Fruit fly (Drosophila melanogaster) whole organism, prepupa: ENCODE measurements around the gene Fbw5.

Source experiments
- CG10669 ChIP-seq: fragments of 200-800 bp; sonication (Bioruptor generic); optimal IDR thresholded peaks from 3 replicates; lab custom pipeline; 2018; ENCODE audit warnings: missing biosample characterization, mild to moderate bottlenecking, missing genetic modification characterization, moderate library complexity
- CG11294 ChIP-seq: fragments of 200-800 bp; sonication (Bioruptor generic); IDR thresholded peaks from 2 replicates; pipeline ENCODE4 v1.3.6; 2022; ENCODE audit warnings: missing biosample characterization, missing genetic modification characterization
- CG11762 ChIP-seq: fragments of 200-800 bp; sonication (Bioruptor generic); optimal IDR thresholded peaks from 3 replicates; lab custom pipeline; 2016; ENCODE audit warnings: missing biosample characterization, missing genetic modification characterization; ENCODE audit not compliant: insufficient read depth
- CG15336 ChIP-seq: fragments of 200-800 bp; sonication (Bioruptor generic); IDR thresholded peaks from 2 replicates; pipeline ENCODE4 v1.3.6; 2022; ENCODE audit warnings: missing biosample characterization, missing genetic modification characterization
- CG1621 ChIP-seq: fragments of 200-800 bp; sonication (Bioruptor generic); optimal IDR thresholded peaks from 3 replicates; lab custom pipeline; 2018; ENCODE audit warnings: missing biosample characterization, mild to moderate bottlenecking, missing genetic modification characterization
- CG16779 ChIP-seq: fragments of 200-800 bp; sonication (Bioruptor generic); optimal IDR thresholded peaks from 3 replicates; lab custom pipeline; 2017; ENCODE audit warnings: missing biosample characterization, mild to moderate bottlenecking, missing genetic modification characterization
- CG3032 ChIP-seq: fragments of 200-800 bp; optimal IDR thresholded peaks from 2 replicates; lab custom pipeline; 2019; ENCODE audit warnings: missing biosample characterization, mild to moderate bottlenecking, missing genetic modification characterization, moderate library complexity
- CG31627 ChIP-seq: fragments of 200-800 bp; sonication (Bioruptor generic); optimal IDR thresholded peaks from 3 replicates; lab custom pipeline; 2016; ENCODE audit warnings: missing biosample characterization, missing genetic modification characterization
- CG32006 ChIP-seq: fragments of 200-800 bp; sonication (Bioruptor generic); optimal IDR thresholded peaks from 3 replicates; lab custom pipeline; 2017; ENCODE audit warnings: missing biosample characterization, mild to moderate bottlenecking, missing genetic modification characterization
- CG34406 ChIP-seq: fragments of 200-800 bp; sonication (Bioruptor generic); optimal IDR thresholded peaks from 3 replicates; lab custom pipeline; 2016; ENCODE audit warnings: missing biosample characterization, missing genetic modification characterization
- CG3919 ChIP-seq: fragments of 200-800 bp; sonication (Bioruptor generic); optimal IDR thresholded peaks from 3 replicates; lab custom pipeline; 2016; ENCODE audit warnings: missing biosample characterization, missing genetic modification characterization
- CG4318 ChIP-seq: fragments of 200-800 bp; sonication (Bioruptor generic); optimal IDR thresholded peaks from 3 replicates; lab custom pipeline; 2017; ENCODE audit warnings: missing biosample characterization, mild to moderate bottlenecking, missing genetic modification characterization
- CG6163 ChIP-seq: fragments of 200-800 bp; sonication (Bioruptor generic); IDR thresholded peaks from 3 replicates; pipeline ENCODE4 v1.3.6; 2022; ENCODE audit warnings: missing biosample characterization, missing genetic modification characterization
- CG6792 ChIP-seq: fragments of 200-800 bp; sonication (Bioruptor generic); optimal IDR thresholded peaks from 3 replicates; lab custom pipeline; 2016; ENCODE audit warnings: missing biosample characterization, missing genetic modification characterization
- CG6808 ChIP-seq: fragments of 200-800 bp; sonication (Bioruptor generic); optimal IDR thresholded peaks from 3 replicates; lab custom pipeline; 2017; ENCODE audit warnings: missing biosample characterization, missing genetic modification characterization, mild to moderate bottlenecking, moderate library complexity, missing genetic modification reagents
- CG6854 ChIP-seq: fragments of 200-800 bp; sonication (Bioruptor generic); optimal IDR thresholded peaks from 2 replicates; lab custom pipeline; 2017; ENCODE audit warnings: missing biosample characterization, mild to moderate bottlenecking, missing genetic modification characterization
- CG8119 ChIP-seq: fragments of 200-800 bp; sonication (Bioruptor generic); IDR thresholded peaks from 3 replicates; pipeline ENCODE4 v1.3.6; 2022; ENCODE audit warnings: missing biosample characterization, missing genetic modification characterization
- CG8632 ChIP-seq: fragments of 200-800 bp; sonication (Bioruptor generic); optimal IDR thresholded peaks from 3 replicates; lab custom pipeline; 2016; ENCODE audit warnings: missing biosample characterization, missing genetic modification characterization
- CG9139 ChIP-seq: fragments of 200-800 bp; sonication (Bioruptor generic); optimal IDR thresholded peaks from 3 replicates; lab custom pipeline; 2017; ENCODE audit warnings: missing biosample characterization, mild to moderate bottlenecking, missing genetic modification characterization
- Eip78C ChIP-seq: fragments of 200-800 bp; sonication (Bioruptor generic); peaks from one replicate; lab custom pipeline; 2016; ENCODE audit warnings: missing biosample characterization, missing genetic modification characterization
- Ets21C ChIP-seq: fragments of 200-800 bp; sonication (Bioruptor generic); optimal IDR thresholded peaks from 3 replicates; lab custom pipeline; 2016; ENCODE audit warnings: missing biosample characterization, missing genetic modification characterization
- Hr38 ChIP-seq: sonication (Bioruptor generic); optimal IDR thresholded peaks from 2 replicates; lab custom pipeline; 2016; ENCODE audit warnings: missing biosample characterization, missing genetic modification characterization
- Hr39 ChIP-seq: fragments of 200-800 bp; sonication (Bioruptor generic); optimal IDR thresholded peaks from 2 replicates; lab custom pipeline; 2016; ENCODE audit warnings: missing biosample characterization, missing genetic modification characterization
- Hr4 ChIP-seq: fragments of 200-800 bp; sonication (Bioruptor generic); optimal IDR thresholded peaks from 3 replicates; lab custom pipeline; 2016; ENCODE audit warnings: missing biosample characterization, missing genetic modification characterization
- Lpt ChIP-seq: fragments of 200-800 bp; sonication (Bioruptor generic); optimal IDR thresholded peaks from 3 replicates; lab custom pipeline; 2016; ENCODE audit warnings: missing biosample characterization, missing genetic modification characterization
- Met ChIP-seq: fragments of 200-800 bp; sonication (Bioruptor generic); optimal IDR thresholded peaks from 3 replicates; lab custom pipeline; 2016; ENCODE audit warnings: missing biosample characterization, missing genetic modification characterization
- Smox ChIP-seq: fragments of 200-800 bp; sonication (Bioruptor generic); optimal IDR thresholded peaks from 3 replicates; lab custom pipeline; 2016; ENCODE audit warnings: missing biosample characterization, missing genetic modification characterization
- Sox102F ChIP-seq: fragments of 200-800 bp; sonication (Bioruptor generic); optimal IDR thresholded peaks from 2 replicates; lab custom pipeline; 2016; ENCODE audit warnings: missing biosample characterization, mild to moderate bottlenecking, missing genetic modification characterization
- Sox14 ChIP-seq: fragments of 200-800 bp; sonication (Bioruptor generic); optimal IDR thresholded peaks from 3 replicates; lab custom pipeline; 2016; ENCODE audit warnings: missing biosample characterization, missing genetic modification characterization
- achi ChIP-seq: fragments of 200-800 bp; sonication (Bioruptor generic); optimal IDR thresholded peaks from 3 replicates; lab custom pipeline; 2016; ENCODE audit warnings: missing biosample characterization, missing genetic modification characterization
- acj6 ChIP-seq: fragments of 200-800 bp; sonication (Bioruptor generic); optimal IDR thresholded peaks from 3 replicates; lab custom pipeline; 2016; ENCODE audit warnings: missing biosample characterization, missing genetic modification characterization
- cyc ChIP-seq: fragments of 200-800 bp; sonication (Bioruptor generic); optimal IDR thresholded peaks from 3 replicates; lab custom pipeline; 2016; ENCODE audit warnings: missing biosample characterization, missing genetic modification characterization
- dac ChIP-seq: fragments of 200-800 bp; sonication (Bioruptor generic); optimal IDR thresholded peaks from 2 replicates; lab custom pipeline; 2017; ENCODE audit warnings: missing biosample characterization, mild to moderate bottlenecking, missing genetic modification characterization
- eg ChIP-seq: fragments of 200-800 bp; sonication (Bioruptor generic); IDR thresholded peaks from 3 replicates; pipeline ENCODE4 v1.3.6; 2022; ENCODE audit warnings: missing biosample characterization, missing genetic modification characterization
- esn ChIP-seq: fragments of 200-800 bp; sonication (Bioruptor generic); optimal IDR thresholded peaks from 2 replicates; lab custom pipeline; 2016; ENCODE audit warnings: missing biosample characterization, mild to moderate bottlenecking, missing genetic modification characterization, moderate library complexity
- fd59A ChIP-seq: fragments of 200-800 bp; sonication (Bioruptor generic); optimal IDR thresholded peaks from 2 replicates; lab custom pipeline; 2017; ENCODE audit warnings: missing biosample characterization, mild to moderate bottlenecking, missing genetic modification characterization, missing genetic modification reagents
- fkh ChIP-seq: fragments of 200-800 bp; sonication (Bioruptor generic); optimal IDR thresholded peaks from 3 replicates; lab custom pipeline; 2017; ENCODE audit warnings: missing biosample characterization, mild to moderate bottlenecking, missing genetic modification characterization, moderate library complexity
- lz ChIP-seq: fragments of 200-800 bp; sonication (Bioruptor generic); optimal IDR thresholded peaks from 3 replicates; lab custom pipeline; 2016; ENCODE audit warnings: missing biosample characterization, missing genetic modification characterization
- net ChIP-seq: fragments of 200-800 bp; sonication (Bioruptor generic); optimal IDR thresholded peaks from 3 replicates; lab custom pipeline; 2016; ENCODE audit warnings: missing biosample characterization, missing genetic modification characterization
- pdm3 ChIP-seq: fragments of 200-800 bp; sonication (Bioruptor generic); optimal IDR thresholded peaks from 3 replicates; lab custom pipeline; 2016; ENCODE audit warnings: missing biosample characterization, missing genetic modification characterization
- salr ChIP-seq, 2 experiments: fragments of 200-800 bp; sonication (Bioruptor generic); optimal IDR thresholded peaks; 3 replicates each; lab custom pipeline; 2016 to 2018; ENCODE audit warnings: missing biosample characterization in 2 of 2, missing genetic modification characterization in 2 of 2, mild to moderate bottlenecking in 1 of 2
- ss ChIP-seq, 2 experiments: fragments of 200-800 bp; sonication (Bioruptor generic); optimal IDR thresholded peaks; 2 replicates in 1 of 2; 3 replicates in 1 of 2; lab custom pipeline; 2017 to 2018; ENCODE audit warnings: mild to moderate bottlenecking in 2 of 2, missing biosample characterization in 2 of 2, missing genetic modification characterization in 2 of 2, moderate library complexity in 1 of 2
- svp ChIP-seq: fragments of 200-800 bp; sonication (Bioruptor generic); peaks from one replicate; lab custom pipeline; 2016; ENCODE audit warnings: missing biosample characterization, missing genetic modification characterization
- topi ChIP-seq: fragments of 200-800 bp; sonication (Bioruptor generic); optimal IDR thresholded peaks from 3 replicates; lab custom pipeline; 2016; ENCODE audit warnings: missing biosample characterization, missing genetic modification characterization

The Fbw5 gene

DNA sequence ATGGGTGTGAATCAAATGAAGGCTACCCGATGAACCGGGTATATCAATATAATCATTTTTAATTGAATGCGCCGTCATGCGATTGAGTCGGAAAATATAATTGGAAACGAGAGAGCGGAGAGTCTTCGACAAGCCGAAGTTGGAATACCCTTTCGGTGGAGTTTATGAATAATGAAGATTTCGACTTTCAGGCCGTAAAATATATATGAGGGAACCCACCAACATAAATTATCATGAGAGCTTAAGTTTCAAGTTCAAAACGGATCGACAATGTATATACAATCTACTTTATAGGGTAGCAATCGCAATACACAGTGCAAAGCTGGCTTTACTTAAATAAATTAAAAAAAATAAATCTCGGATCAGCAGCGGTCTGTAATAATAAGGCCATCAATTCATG is 33.9 kb downstream of the Fbw5 start (continued):
- TF ChIP-seq pdm3 (GFP tag; lab: Kevin White, UChicago), result peak; percentile 36
- TF ChIP-seq CG11762 (GFP tag; lab: Kevin White, UChicago), result no peak
- TF ChIP-seq svp (GFP tag; lab: Kevin White, UChicago), result peak; percentile 91
- TF ChIP-seq CG6854, result no peak
- peak; percentile 35 for TF ChIP-seq topi (GFP tag; lab: Kevin White, UChicago)
- peak; percentile 56 for TF ChIP-seq CG8119
- no peak for TF ChIP-seq Lpt (GFP tag; lab: Kevin White, UChicago)
- peak; percentile 41 for TF ChIP-seq net (GFP tag; lab: Kevin White, UChicago)
- peak; percentile 36 for TF ChIP-seq Sox14
- no peak for TF ChIP-seq CG16779 (tag; lab: Kevin White, UChicago)
- TF ChIP-seq eg (GFP tag; lab: Robert Waterston, UW), result peak; percentile 59; the same call in 2 of the 3 replicates
- TF ChIP-seq salr (GFP tag; optimal IDR thresholded peaks at IDR 0.05; lab: Kevin White, UChicago), result no peak
- no peak for TF ChIP-seq fkh
- no peak for TF ChIP-seq dac (GFP tag; lab: Kevin White, UChicago)
- TF ChIP-seq CG6808 (GFP tag; lab: Kevin White, UChicago), result peak; percentile 50
- 0 out of 2 replicates have a peak, but pooled peaks have one; percentile 7 for TF ChIP-seq CG11294 (GFP tag; lab: Robert Waterston, UW)
- peak; percentile 61 for TF ChIP-seq CG3032 (tag; lab: Kevin White, UChicago)
- no peak for TF ChIP-seq Ets21C (GFP tag; lab: Kevin White, UChicago)
- peak; percentile 86 for TF ChIP-seq Eip78C
- TF ChIP-seq esn (GFP tag; lab: Kevin White, UChicago), result peak; percentile 45
- TF ChIP-seq CG9139 (GFP tag; lab: Kevin White, UChicago), result peak; percentile 9
- TF ChIP-seq Sox102F (GFP tag; lab: Kevin White, UChicago), result no peak
- no peak for TF ChIP-seq Hr38 (GFP tag; lab: Kevin White, UChicago)
- TF ChIP-seq CG32006 (GFP tag; lab: Kevin White, UChicago), result peak; percentile 49
- peak; percentile 20 for TF ChIP-seq CG1621
- TF ChIP-seq lz (GFP tag; lab: Kevin White, UChicago), result peak; percentile 40
- peak; percentile 23 for TF ChIP-seq CG6792 (GFP tag; lab: Kevin White, UChicago)
- no peak for TF ChIP-seq cyc (GFP tag; lab: Kevin White, UChicago)
- peak; percentile 49 for TF ChIP-seq CG15336
- TF ChIP-seq fd59A (GFP tag; lab: Kevin White, UChicago), result peak; percentile 10
- TF ChIP-seq achi, result peak; percentile 27
- TF ChIP-seq CG31627, result peak; percentile 44
- no peak for TF ChIP-seq CG10669
- TF ChIP-seq CG34406, result peak; percentile 19
- TF ChIP-seq CG3919 (GFP tag; lab: Kevin White, UChicago), result no peak
- no peak for TF ChIP-seq CG4318 (GFP tag; lab: Kevin White, UChicago)
- no peak for TF ChIP-seq Met (GFP tag; lab: Kevin White, UChicago)
- no peak for TF ChIP-seq Hr4 (GFP tag; lab: Kevin White, UChicago)
- no peak for TF ChIP-seq ss (GFP tag; optimal IDR thresholded peaks at IDR 0.05; lab: Kevin White, UChicago)
- TF ChIP-seq, all 60 proteins: peak for 31

DNA sequence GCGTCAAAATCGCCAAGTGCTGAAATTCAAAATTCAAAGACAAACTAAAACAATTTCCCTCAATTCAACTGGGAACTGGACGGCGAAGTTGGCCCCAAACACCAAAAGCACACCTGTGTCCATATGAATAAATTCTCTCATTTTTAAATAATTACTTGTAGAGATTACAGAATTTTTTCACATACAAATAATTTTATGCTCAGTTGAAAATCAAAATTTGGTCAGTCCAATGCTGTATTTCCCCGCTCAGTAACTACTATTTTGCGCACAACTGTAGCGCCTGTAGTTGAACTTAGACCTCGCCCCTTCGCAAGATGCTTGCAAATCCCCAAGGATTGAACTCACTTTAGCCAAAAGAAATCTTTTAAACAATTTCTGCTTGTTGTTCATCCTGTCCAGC is 37.0 kb downstream of the Fbw5 start:
- TF ChIP-seq achi, result peak; percentile 18
- peak; percentile 15 for TF ChIP-seq Hr39
- TF ChIP-seq CG8632 (GFP tag; lab: Kevin White, UChicago), result no peak
- no peak for TF ChIP-seq Smox (GFP tag; lab: Kevin White, UChicago)
- TF ChIP-seq salr (GFP tag; optimal IDR thresholded peaks at IDR 0.05; lab: Kevin White, UChicago), result no peak
- TF ChIP-seq CG15336, result peak; percentile 44; the same call in 1 of the 2 replicates
- TF ChIP-seq CG3032 (tag; lab: Kevin White, UChicago), result no peak
- peak; percentile 44; the same call in 2 of the 3 replicates for TF ChIP-seq CG8119
- peak; percentile 34 for TF ChIP-seq Hr4 (GFP tag; lab: Kevin White, UChicago)
- TF ChIP-seq CG6163, result peak; percentile 21; the same call in 1 of the 3 replicates
- peak; percentile 74 for TF ChIP-seq svp (GFP tag; lab: Kevin White, UChicago)
- peak; percentile 1 for TF ChIP-seq esn (GFP tag; lab: Kevin White, UChicago)
- peak; percentile 47 for TF ChIP-seq Eip78C
- peak; percentile 37 for TF ChIP-seq CG32006 (GFP tag; lab: Kevin White, UChicago)
- TF ChIP-seq pdm3 (GFP tag; lab: Kevin White, UChicago), result peak; percentile 2
- TF ChIP-seq CG3919 (GFP tag; lab: Kevin White, UChicago), result peak; percentile 5
- TF ChIP-seq eg (GFP tag; lab: Robert Waterston, UW), result peak; percentile 39; the same call in 1 of the 3 replicates
- TF ChIP-seq CG31627, result peak; percentile 7
- peak; percentile 24 for TF ChIP-seq acj6 (GFP tag; lab: Kevin White, UChicago)
